Worm (Caenorhabditis elegans): Measurements from ENCODE around the gene srg-48.

The srg-48 gene

ce11 chrIV:7048637-7049245, 23.5 kb upstream of the srg-48 start (continued):
- TF ChIP-seq cebp-2 (GFP tag; IDR thresholded peaks at IDR 0.05): no peak
- TF ChIP-seq C17E4.6 (GFP tag; IDR thresholded peaks at IDR 0.05): no peak

ce11 chrIV:7049672-7050206, 22.5 kb upstream of the srg-48 start, which contains the start of gene nhr-105:
TSS of gene nhr-105 (plus strand) at chrIV:7050156.
- TF ChIP-seq ZK185.1 (tag; optimal IDR thresholded peaks at IDR 0.05; ENCODE audit: poor library complexity, severe bottlenecking): peak; percentile 10
- no peak for TF ChIP-seq nfya-1 (tag; optimal IDR thresholded peaks at IDR 0.05; ENCODE audit: borderline replicate concordance, insufficient read depth)
- no peak for TF ChIP-seq hmg-20 (GFP tag; IDR thresholded peaks at IDR 0.05)
- TF ChIP-seq nfyb-1 (GFP tag; IDR thresholded peaks at IDR 0.05): no peak
- TF ChIP-seq aptf-3 (GFP tag; IDR thresholded peaks at IDR 0.05): no peak
- no peak for TF ChIP-seq F39B2.1 (GFP tag; IDR thresholded peaks at IDR 0.05)
- TF ChIP-seq ztf-18 (tag; optimal IDR thresholded peaks at IDR 0.05): peak; percentile 9
- TF ChIP-seq ceh-91 (GFP tag; IDR thresholded peaks at IDR 0.05): no peak
- TF ChIP-seq B0336.3 (GFP tag; IDR thresholded peaks at IDR 0.05): 0 out of 2 replicates have a peak, but pooled peaks have one; percentile 24
- TF ChIP-seq ztf-6 (GFP tag; IDR thresholded peaks at IDR 0.05): no peak
- TF ChIP-seq ama-1 (optimal IDR thresholded peaks at IDR 0.05): peak; percentile 36
- TF ChIP-seq ama-1 (GFP tag; optimal IDR thresholded peaks at IDR 0.05): no peak
- TF ChIP-seq dpl-1 (GFP tag; optimal IDR thresholded peaks at IDR 0.05): no peak
- no peak for TF ChIP-seq hrde-1 (tag; optimal IDR thresholded peaks at IDR 0.05; ENCODE audit: borderline replicate concordance)
- TF ChIP-seq F22D6.2 (tag; optimal IDR thresholded peaks at IDR 0.05): peak; percentile 32
- no peak for TF ChIP-seq dpff-1 (tag; optimal IDR thresholded peaks at IDR 0.05)
- peak in 1 of 3 experiments; percentile 27 for TF ChIP-seq lin-35 (GFP tag; optimal IDR thresholded peaks at IDR 0.05)
- TF ChIP-seq unc-62 (GFP tag; optimal IDR thresholded peaks at IDR 0.05): peak; percentile 36
- TF ChIP-seq chd-7 (tag; optimal IDR thresholded peaks at IDR 0.05): peak; percentile 37
- no peak for TF ChIP-seq mel-28 (tag; optimal IDR thresholded peaks at IDR 0.05; ENCODE audit: borderline replicate concordance)
- no peak for TF ChIP-seq attf-6 (GFP tag; IDR thresholded peaks at IDR 0.05)
- TF ChIP-seq ztf-22 (GFP tag; optimal IDR thresholded peaks at IDR 0.05): no peak
- no peak for TF ChIP-seq sea-2 (GFP tag; IDR thresholded peaks at IDR 0.05)
- TF ChIP-seq snpc-1.1 (tag; optimal IDR thresholded peaks at IDR 0.05; ENCODE audit: insufficient read depth): no peak
- TF ChIP-seq tlf-1 (GFP tag; optimal IDR thresholded peaks at IDR 0.05): peak; percentile 10
- TF ChIP-seq sdz-38 (tag; optimal IDR thresholded peaks at IDR 0.05): no peak
- no peak for TF ChIP-seq pbrm-1 (GFP tag; IDR thresholded peaks at IDR 0.05)
- no peak for TF ChIP-seq T07F8.4 (tag; optimal IDR thresholded peaks at IDR 0.05)
- no peak for TF ChIP-seq F10E7.11 (tag; optimal IDR thresholded peaks at IDR 0.05)
- TF ChIP-seq Y95B8A.8 (GFP tag; IDR thresholded peaks at IDR 0.05): peak; percentile 51; the same call in 1 of the 2 replicates
- TF ChIP-seq F57C9.4 (tag; optimal IDR thresholded peaks at IDR 0.05): no peak
- 0 out of 2 replicates have a peak, but pooled peaks have one; percentile 27 for TF ChIP-seq dox-1 (GFP tag; IDR thresholded peaks at IDR 0.05)
- peak; percentile 70 for TF ChIP-seq hmg-1.2 (GFP tag; IDR thresholded peaks at IDR 0.05)
- TF ChIP-seq C06A6.2 (GFP tag; conservative IDR thresholded peaks at IDR 0.05): peak; percentile 62
- no peak for TF ChIP-seq hlh-12 (tag; optimal IDR thresholded peaks at IDR 0.05)
- TF ChIP-seq egl-18 (GFP tag; IDR thresholded peaks at IDR 0.05): no peak
- no peak for TF ChIP-seq madf-8 (GFP tag; conservative IDR thresholded peaks at IDR 0.05)
- TF ChIP-seq K12H6.12 (tag; optimal IDR thresholded peaks at IDR 0.05): peak; percentile 18
- TF ChIP-seq snpc-4 (GFP tag; optimal IDR thresholded peaks at IDR 0.05): no peak
- TF ChIP-seq snpc-4 (tag; optimal IDR thresholded peaks at IDR 0.05): no peak
- no peak for TF ChIP-seq lin-54 (GFP tag; optimal IDR thresholded peaks at IDR 0.05)
- no peak for TF ChIP-seq lag-1 (GFP tag; IDR thresholded peaks at IDR 0.05)
- no peak for TF ChIP-seq zim-3 (tag; optimal IDR thresholded peaks at IDR 0.05)
- no peak for TF ChIP-seq B0035.1 (tag; optimal IDR thresholded peaks at IDR 0.05)
- TF ChIP-seq lin-40 (tag; optimal IDR thresholded peaks at IDR 0.05): peak; percentile 59

Data from whole organism, young adult.